Fruit fly (Drosophila melanogaster): ENCODE results near the gene CG13992.

Gene CG13992

DNA sequence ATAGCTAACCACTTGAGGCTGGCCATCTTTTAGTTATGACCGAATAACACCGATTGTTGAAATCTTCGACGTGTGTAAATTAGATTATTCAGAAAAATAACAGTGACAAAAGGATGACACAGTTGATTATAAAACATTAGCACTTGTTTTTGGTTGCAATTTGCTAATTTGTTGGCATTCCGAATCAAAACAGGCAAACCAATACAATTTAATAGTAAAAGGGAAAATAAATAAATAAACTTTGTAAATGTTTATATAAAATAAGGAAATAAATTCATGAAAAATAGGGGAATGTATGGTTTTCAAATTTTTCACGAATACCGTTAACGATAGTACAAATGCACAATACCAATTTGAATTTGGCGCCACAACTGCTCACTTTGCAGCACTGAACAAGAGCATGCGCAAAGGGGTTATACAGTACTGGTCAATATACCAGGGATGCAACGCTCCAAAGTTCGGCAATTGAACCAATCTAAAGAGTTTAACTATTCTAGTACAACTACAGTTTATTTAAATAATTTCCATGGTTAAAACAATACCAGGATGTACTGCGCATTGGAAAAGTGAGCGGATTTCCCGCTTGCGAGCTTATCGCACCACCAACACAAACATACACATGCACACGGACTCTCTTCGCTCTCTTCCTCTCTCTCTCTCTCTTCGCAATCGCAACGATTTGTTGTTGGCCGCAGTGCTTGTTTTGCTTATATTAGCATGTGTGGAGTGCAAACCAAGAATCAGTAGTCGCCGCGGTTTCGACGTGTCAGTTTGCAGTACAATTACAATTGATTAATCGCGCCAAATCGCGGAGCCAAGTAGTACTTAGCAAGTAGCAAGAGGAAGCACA is 24.1 kb downstream of the CG13992 start, which contains the start of the genes Sfp26Ad and Gpdh1 (continued):
- TF ChIP-seq CG17912 (GFP tag; optimal IDR thresholded peaks at IDR 0.05) (peak; percentile 71), hkb (optimal IDR thresholded peaks at IDR 0.05) (no peak), hkb (GFP tag; IDR thresholded peaks at IDR 0.05) (peak; percentile 74), gem (tag; optimal IDR thresholded peaks at IDR 0.05) (peak; percentile 79), Fer3 (tag; optimal IDR thresholded peaks at IDR 0.05) (peak; percentile 61), vvl (GFP tag; IDR thresholded peaks at IDR 0.05) (peak; percentile 80), tgo (GFP tag; IDR thresholded peaks at IDR 0.05) (peak; percentile 44; the same call in 2 of the 3 replicates), Dek (tag; optimal IDR thresholded peaks at IDR 0.05) (peak; percentile 42), repo (GFP tag; optimal IDR thresholded peaks at IDR 0.05) (peak; percentile 72), Dbx (GFP tag; IDR thresholded peaks at IDR 0.05) (peak; percentile 80), CG13894 (tag; optimal IDR thresholded peaks at IDR 0.05) (peak; percentile 60), schlank (tag; optimal IDR thresholded peaks at IDR 0.05) (no peak), GATAe (GFP tag; conservative IDR thresholded peaks at IDR 0.05) (no peak), lov (optimal IDR thresholded peaks at IDR 0.05) (no peak), lov (GFP tag; IDR thresholded peaks at IDR 0.05) (peak; percentile 43; the same call in 1 of the 3 replicates), CG3163 (GFP tag; optimal IDR thresholded peaks at IDR 0.05) (peak; percentile 80), Doc3 (GFP tag; IDR thresholded peaks at IDR 0.05; ENCODE audit: partially characterized antibody) (no peak; the same call in 2 of the 3 replicates), pfk (GFP tag; optimal IDR thresholded peaks at IDR 0.05) (peak; percentile 7), Hey (tag; optimal IDR thresholded peaks at IDR 0.05) (no peak), Scr (GFP tag; IDR thresholded peaks at IDR 0.05; ENCODE audit: partially characterized antibody) (peak; percentile 63), tup (GFP tag; optimal IDR thresholded peaks at IDR 0.05) (peak; percentile 69), caup (GFP tag; optimal IDR thresholded peaks at IDR 0.05; ENCODE audit: severe bottlenecking) (peak; percentile 85), Asciz (GFP tag; optimal IDR thresholded peaks at IDR 0.05) (peak; percentile 5), CG10209 (GFP tag; optimal IDR thresholded peaks at IDR 0.05) (peak; percentile 74), sisA (GFP tag; IDR thresholded peaks at IDR 0.05) (peak; percentile 65), cas (GFP tag; IDR thresholded peaks at IDR 0.05) (0 out of 2 replicates have a peak, but pooled peaks have one; percentile 14), p53 (GFP tag; optimal IDR thresholded peaks at IDR 0.05) (peak; percentile 38), gcm2 (GFP tag; optimal IDR thresholded peaks at IDR 0.05) (peak; percentile 57), CG13775 (GFP tag; optimal IDR thresholded peaks at IDR 0.05) (peak; percentile 72), Dad (GFP tag; optimal IDR thresholded peaks at IDR 0.05) (peak; percentile 79), btn (GFP tag; optimal IDR thresholded peaks at IDR 0.05) (peak; percentile 11), ac (GFP tag; optimal IDR thresholded peaks at IDR 0.05) (no peak), CG13424 (tag; optimal IDR thresholded peaks at IDR 0.05) (peak; percentile 66), NfI (GFP tag; optimal IDR thresholded peaks at IDR 0.05) (peak; percentile 82), CG8388 (GFP tag; optimal IDR thresholded peaks at IDR 0.05) (peak; percentile 66), cwo (GFP tag; optimal IDR thresholded peaks at IDR 0.05) (peak; percentile 68), CG10267 (tag; optimal IDR thresholded peaks at IDR 0.05) (peak; percentile 98), CG17361 (GFP tag; IDR thresholded peaks at IDR 0.05) (peak; percentile 74; the same call in 2 of the 3 replicates), otp (GFP tag; IDR thresholded peaks at IDR 0.05) (no peak), Hr39 (optimal IDR thresholded peaks at IDR 0.05) (no peak), pum (GFP tag; optimal IDR thresholded peaks at IDR 0.05) (peak; percentile 72), CG10654 (GFP tag; optimal IDR thresholded peaks at IDR 0.05) (peak; percentile 64), HLH54F (GFP tag; optimal IDR thresholded peaks at IDR 0.05) (peak; percentile 84), CG12299 (tag; optimal IDR thresholded peaks at IDR 0.05) (peak; percentile 64), CG17612 (GFP tag; IDR thresholded peaks at IDR 0.05) (no peak), CG1792 (GFP tag; optimal IDR thresholded peaks at IDR 0.05) (peak; percentile 56), Vsx1 (GFP tag; optimal IDR thresholded peaks at IDR 0.05) (peak; percentile 23), sim (GFP tag; IDR thresholded peaks at IDR 0.05) (peak; percentile 32; the same call in 1 of the 2 replicates), her (GFP tag; optimal IDR thresholded peaks at IDR 0.05) (peak; percentile 77)
